Worm (Caenorhabditis elegans): ENCODE data around the gene ptpn-22.

Gene ptpn-22

DNA sequence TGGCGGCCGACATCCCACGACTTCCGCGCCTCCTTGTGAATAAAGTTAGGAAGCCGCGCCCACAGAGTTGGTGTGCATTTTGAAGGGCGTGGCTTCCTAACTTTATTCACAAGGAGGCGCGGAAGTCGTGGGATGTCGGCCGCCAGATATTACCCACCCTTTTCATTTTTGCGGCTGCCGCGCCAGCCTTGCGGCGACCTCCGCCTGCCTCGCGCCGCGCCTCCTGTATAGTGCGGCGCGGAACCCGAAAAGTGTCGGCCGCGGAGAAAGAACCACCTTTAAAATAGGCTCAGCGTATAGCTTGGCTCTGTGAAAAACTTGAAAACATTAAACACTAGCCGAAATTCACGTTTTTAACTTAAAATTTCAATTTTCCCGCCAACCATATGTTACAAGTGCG is 23.4 kb upstream of the ptpn-22 start:
- TF ChIP-seq ztf-11 (tag; optimal IDR thresholded peaks at IDR 0.05) (no peak), egl-27 (tag; optimal IDR thresholded peaks at IDR 0.05) (no peak), daf-16 (GFP tag; optimal IDR thresholded peaks at IDR 0.05) (no peak), daf-16 (tag; optimal IDR thresholded peaks at IDR 0.05) (no peak), ctbp-1 (GFP tag; IDR thresholded peaks at IDR 0.05) (no peak), aly-2 (tag; optimal IDR thresholded peaks at IDR 0.05) (no peak), lin-15B (tag; optimal IDR thresholded peaks at IDR 0.05) (no peak), F49E8.2 (tag; optimal IDR thresholded peaks at IDR 0.05; ENCODE audit: borderline replicate concordance) (peak; percentile 82), saeg-2 (GFP tag; IDR thresholded peaks at IDR 0.05) (no peak), nhr-237 (tag; optimal IDR thresholded peaks at IDR 0.05) (no peak), mxl-2 (GFP tag; conservative IDR thresholded peaks at IDR 0.05) (no peak), ceh-32 (tag; optimal IDR thresholded peaks at IDR 0.05; ENCODE audit: poor library complexity) (no peak), nhr-41 (GFP tag; IDR thresholded peaks at IDR 0.05) (no peak), ceh-82 (tag; optimal IDR thresholded peaks at IDR 0.05) (no peak), nhr-11 (tag; optimal IDR thresholded peaks at IDR 0.05) (no peak), zfp-2 (tag; optimal IDR thresholded peaks at IDR 0.05) (no peak), zfp-3 (GFP tag; conservative IDR thresholded peaks at IDR 0.05) (no peak), R02D3.7 (tag; optimal IDR thresholded peaks at IDR 0.05) (no peak), rbr-2 (tag; optimal IDR thresholded peaks at IDR 0.05) (no peak), Y75B8A.6 (GFP tag; IDR thresholded peaks at IDR 0.05) (no peak), spr-3 (GFP tag; optimal IDR thresholded peaks at IDR 0.05) (no peak), ceh-28 (tag; optimal IDR thresholded peaks at IDR 0.05) (no peak), hmg-1.1 (GFP tag; IDR thresholded peaks at IDR 0.05) (no peak), tra-1 (GFP tag; IDR thresholded peaks at IDR 0.05) (no peak), nhr-48 (tag; optimal IDR thresholded peaks at IDR 0.05) (no peak), vab-7 (GFP tag; IDR thresholded peaks at IDR 0.05) (0 out of 2 replicates have a peak, but pooled peaks have one; percentile 26), dmd-6 (GFP tag; IDR thresholded peaks at IDR 0.05) (no peak), lin-38 (GFP tag; IDR thresholded peaks at IDR 0.05) (peak; percentile 87), nhr-25 (tag; optimal IDR thresholded peaks at IDR 0.05; ENCODE audit: borderline replicate concordance, insufficient read depth) (no peak), lin-29 (GFP tag; IDR thresholded peaks at IDR 0.05) (no peak), D1046.2 (GFP tag; IDR thresholded peaks at IDR 0.05) (no peak), ceh-44 (GFP tag; IDR thresholded peaks at IDR 0.05) (no peak), ZK546.5 (tag; optimal IDR thresholded peaks at IDR 0.05) (no peak), zip-2 (tag; optimal IDR thresholded peaks at IDR 0.05) (no peak), attf-4 (tag; optimal IDR thresholded peaks at IDR 0.05) (no peak), Y48G9A.11 (GFP tag; IDR thresholded peaks at IDR 0.05) (peak; percentile 84), F44E2.7 (GFP tag; IDR thresholded peaks at IDR 0.05) (no peak), daf-8 (GFP tag; IDR thresholded peaks at IDR 0.05) (no peak), ceh-20 (GFP tag; IDR thresholded peaks at IDR 0.05) (no peak), F37D6.2 (tag; optimal IDR thresholded peaks at IDR 0.05) (no peak), nhr-111 (GFP tag; optimal IDR thresholded peaks at IDR 0.05) (no peak), nhr-42 (GFP tag; IDR thresholded peaks at IDR 0.05) (no peak), spr-1 (tag; optimal IDR thresholded peaks at IDR 0.05) (no peak), hlh-11 (tag; optimal IDR thresholded peaks at IDR 0.05) (no peak), pqm-1 (tag; optimal IDR thresholded peaks at IDR 0.05) (no peak), Y105C5A.15 (GFP tag; IDR thresholded peaks at IDR 0.05) (no peak), ZK337.2 (GFP tag; IDR thresholded peaks at IDR 0.05) (no peak), dpl-1 (GFP tag; optimal IDR thresholded peaks at IDR 0.05) (no peak), snpc-4 (tag; optimal IDR thresholded peaks at IDR 0.05) (no peak), aha-1 (tag) (no peak), T26A8.4 (GFP tag; IDR thresholded peaks at IDR 0.05) (no peak), nhr-28 (tag; optimal IDR thresholded peaks at IDR 0.05) (no peak), mdt-29 (GFP tag; IDR thresholded peaks at IDR 0.05) (no peak), lin-13 (GFP tag; optimal IDR thresholded peaks at IDR 0.05) (peak; percentile 5)
